Worm (Caenorhabditis elegans): ENCODE results near the gene mlt-4.
A peak's percentile ranks its signal among the peaks of the same experiment; 100 is the strongest.

The mlt-4 gene

ce11 chrV:20234439-20234838, 54.8 kb downstream of the mlt-4 start (continued):
- TF ChIP-seq lin-26 (GFP tag; IDR thresholded peaks at IDR 0.05), result peak; percentile 42; the same call in 1 of the 2 replicates
- TF ChIP-seq F22D6.2 (tag; optimal IDR thresholded peaks at IDR 0.05), result no peak
- TF ChIP-seq hmg-1.2 (GFP tag; IDR thresholded peaks at IDR 0.05), result no peak
- peak; percentile 63; the same call in 1 of the 2 replicates for TF ChIP-seq F39B2.1 (GFP tag; IDR thresholded peaks at IDR 0.05)
- TF ChIP-seq ceh-58 (GFP tag; IDR thresholded peaks at IDR 0.05), result no peak
- TF ChIP-seq akir-1 (GFP tag; optimal IDR thresholded peaks at IDR 0.05), result no peak
- TF ChIP-seq ztf-3 (GFP tag; optimal IDR thresholded peaks at IDR 0.05), result no peak
- no peak for TF ChIP-seq bed-2 (GFP tag; IDR thresholded peaks at IDR 0.05)
- TF ChIP-seq F23B12.7 (tag; optimal IDR thresholded peaks at IDR 0.05; ENCODE audit: insufficient read depth), result no peak
- TF ChIP-seq Y53F4B.3 (GFP tag; IDR thresholded peaks at IDR 0.05), result no peak
- no peak for TF ChIP-seq K12H6.12 (tag; optimal IDR thresholded peaks at IDR 0.05)
- no peak for TF ChIP-seq lin-35 (GFP tag; optimal IDR thresholded peaks at IDR 0.05)
- TF ChIP-seq T26A5.8 (tag; optimal IDR thresholded peaks at IDR 0.05), result no peak
- TF ChIP-seq F49E8.2 (tag; optimal IDR thresholded peaks at IDR 0.05; ENCODE audit: insufficient read depth), result no peak
- no peak for TF ChIP-seq Y56A3A.18 (GFP tag; IDR thresholded peaks at IDR 0.05)
- no peak for TF ChIP-seq F33H1.4 (GFP tag; IDR thresholded peaks at IDR 0.05)
- no peak for TF ChIP-seq let-526 (GFP tag; IDR thresholded peaks at IDR 0.05)
- no peak for TF ChIP-seq B0019.2 (GFP tag; conservative IDR thresholded peaks at IDR 0.05)
- TF ChIP-seq bed-1 (GFP tag; IDR thresholded peaks at IDR 0.05), result no peak
- TF ChIP-seq attf-5 (GFP tag; optimal IDR thresholded peaks at IDR 0.05), result peak; percentile 7
- no peak for TF ChIP-seq mes-4 (tag; optimal IDR thresholded peaks at IDR 0.05)
- TF ChIP-seq lir-1 (GFP tag; conservative IDR thresholded peaks at IDR 0.05), result no peak
- no peak for TF ChIP-seq ets-4 (GFP tag; optimal IDR thresholded peaks at IDR 0.05)
- TF ChIP-seq egl-18 (GFP tag; IDR thresholded peaks at IDR 0.05), result no peak
- TF ChIP-seq F52B5.7 (tag; optimal IDR thresholded peaks at IDR 0.05), result peak; percentile 4
- no peak for TF ChIP-seq xnd-1 (tag; optimal IDR thresholded peaks at IDR 0.05)
- no peak for TF ChIP-seq rpc-1 (optimal IDR thresholded peaks at IDR 0.05)
- TF ChIP-seq rpc-1 (tag; optimal IDR thresholded peaks at IDR 0.05), result peak; percentile 51
- TF ChIP-seq ceh-40 (GFP tag; IDR thresholded peaks at IDR 0.05), result no peak
- TF ChIP-seq egrh-3 (GFP tag; IDR thresholded peaks at IDR 0.05), result no peak
- 0 out of 2 replicates have a peak, but pooled peaks have one; percentile 5 for TF ChIP-seq ztf-25 (GFP tag; IDR thresholded peaks at IDR 0.05)
- TF ChIP-seq cebp-2 (GFP tag; IDR thresholded peaks at IDR 0.05), result no peak
- peak; percentile 44; the same call in 1 of the 2 replicates for TF ChIP-seq B0336.3 (GFP tag; IDR thresholded peaks at IDR 0.05)
- no peak for TF ChIP-seq dpff-1 (tag; optimal IDR thresholded peaks at IDR 0.05)
- TF ChIP-seq C06A6.2 (GFP tag; conservative IDR thresholded peaks at IDR 0.05), result no peak
- TF ChIP-seq F10E7.11 (tag; optimal IDR thresholded peaks at IDR 0.05), result no peak
- no peak for TF ChIP-seq ztf-26 (tag; optimal IDR thresholded peaks at IDR 0.05)
- no peak for TF ChIP-seq nhr-27 (tag; optimal IDR thresholded peaks at IDR 0.05)
- TF ChIP-seq pbrm-1 (GFP tag; IDR thresholded peaks at IDR 0.05), result 0 out of 2 replicates have a peak, but pooled peaks have one; percentile 14
- no peak for TF ChIP-seq unc-62 (GFP tag; optimal IDR thresholded peaks at IDR 0.05)
- TF ChIP-seq mxl-1 (tag; optimal IDR thresholded peaks at IDR 0.05), result no peak
- no peak for TF ChIP-seq ccch-3 (GFP tag; optimal IDR thresholded peaks at IDR 0.05)
- no peak for TF ChIP-seq Y67H2A.10 (GFP tag; conservative IDR thresholded peaks at IDR 0.05)
- no peak for TF ChIP-seq F57C9.4 (tag; optimal IDR thresholded peaks at IDR 0.05)
- TF ChIP-seq tbx-9 (tag; optimal IDR thresholded peaks at IDR 0.05; ENCODE audit: borderline replicate concordance), result no peak
- TF ChIP-seq nfya-2 (GFP tag; IDR thresholded peaks at IDR 0.05), result no peak
- TF ChIP-seq hmg-20 (GFP tag; IDR thresholded peaks at IDR 0.05), result no peak
- peak; percentile 57 for TF ChIP-seq chd-7 (tag; optimal IDR thresholded peaks at IDR 0.05)
- no peak for TF ChIP-seq snpc-1.1 (tag; optimal IDR thresholded peaks at IDR 0.05; ENCODE audit: insufficient read depth)
- peak; percentile 27 for TF ChIP-seq B0261.1 (tag; optimal IDR thresholded peaks at IDR 0.05)

All from whole organism, young adult.